Fruit fly (Drosophila melanogaster) whole organism, embryonic: ENCODE measurements around the gene Sb.

Experiments used
- BtbVII ChIP-seq: fragments of 200-800 bp; sonication (Bioruptor generic); optimal IDR thresholded peaks from 3 replicates; lab custom pipeline; 2017; ENCODE audit warnings: missing biosample characterization, mild to moderate bottlenecking, missing genetic modification characterization
- CG7987 ChIP-seq: fragments of 200-800 bp; sonication (Bioruptor generic); optimal IDR thresholded peaks from 2 replicates; lab custom pipeline; 2018; ENCODE audit warnings: missing biosample characterization, mild to moderate bottlenecking, missing genetic modification characterization, moderate library complexity
- Kr ChIP-seq: fragments of 200-800 bp; sonication (Bioruptor generic); optimal IDR thresholded peaks from 2 replicates; lab custom pipeline; 2017; ENCODE audit warnings: missing biosample characterization, mild to moderate bottlenecking, missing genetic modification characterization
- MESR4 ChIP-seq: fragments of 200-800 bp; sonication (Bioruptor generic); optimal IDR thresholded peaks from 2 replicates; lab custom pipeline; 2018; ENCODE audit warnings: missing biosample characterization, mild to moderate bottlenecking, missing genetic modification characterization, moderate library complexity
- Oaz ChIP-seq: fragments of 200-800 bp; sonication (Bioruptor generic); IDR thresholded peaks from 2 replicates; pipeline ENCODE4 v1.3.6; 2022; ENCODE audit warnings: missing biosample characterization, missing genetic modification characterization
- Sry-δ ChIP-seq: fragments of 200-800 bp; sonication (Bioruptor generic); optimal IDR thresholded peaks from 2 replicates; lab custom pipeline; 2016; ENCODE audit warnings: missing biosample characterization, missing genetic modification characterization
- ac ChIP-seq: fragments of 200-800 bp; sonication (Bioruptor generic); optimal IDR thresholded peaks from 3 replicates; lab custom pipeline; 2017; ENCODE audit warnings: missing biosample characterization, mild to moderate bottlenecking, missing genetic modification characterization
- kah ChIP-seq: fragments of 200-800 bp; sonication (Bioruptor generic); optimal IDR thresholded peaks from 2 replicates; lab custom pipeline; 2018; ENCODE audit warnings: missing biosample characterization, mild to moderate bottlenecking, missing genetic modification characterization
- nau ChIP-seq: fragments of 200-800 bp; sonication (Bioruptor generic); optimal IDR thresholded peaks from 3 replicates; lab custom pipeline; 2017; ENCODE audit warnings: missing biosample characterization, mild to moderate bottlenecking, missing genetic modification characterization, missing genetic modification reagents
- repo ChIP-seq: fragments of 200-800 bp; sonication (Bioruptor generic); optimal IDR thresholded peaks from 2 replicates; lab custom pipeline; 2016; ENCODE audit warnings: missing biosample characterization, missing genetic modification characterization

DNA sequence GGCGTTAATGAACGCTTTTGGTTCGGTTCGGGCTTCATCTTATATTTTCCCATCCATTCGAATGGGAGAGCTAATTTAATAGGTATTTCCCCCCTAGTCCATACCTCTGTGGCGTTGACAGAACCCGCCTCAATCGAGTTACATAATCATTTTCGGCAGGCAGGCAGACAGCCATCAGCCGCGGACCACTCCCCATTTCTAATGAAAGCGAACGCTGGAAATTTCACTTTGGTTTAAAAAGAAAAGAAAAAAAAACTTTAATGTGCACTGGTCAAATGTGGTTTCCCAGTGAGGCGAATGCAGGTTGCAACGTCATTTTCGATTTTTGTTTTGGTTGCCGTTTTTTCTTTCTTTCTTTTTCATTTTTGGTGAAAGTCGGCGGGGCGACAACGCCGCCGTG lies 33.6 kb upstream of the Sb start:
- no peak for TF ChIP-seq repo (GFP tag; lab: Kevin White, UChicago)
- TF ChIP-seq ac (GFP tag; lab: Kevin White, UChicago) = no peak
- no peak for TF ChIP-seq nau (GFP tag; lab: Kevin White, UChicago)
- TF ChIP-seq kah = no peak
- TF ChIP-seq Kr = no peak
- TF ChIP-seq BtbVII = no peak
- TF ChIP-seq CG7987 (GFP tag; lab: Kevin White, UChicago) = no peak
- no peak for TF ChIP-seq MESR4 (GFP tag; lab: Kevin White, UChicago)
- TF ChIP-seq Oaz (GFP tag; lab: Robert Waterston, UW) = no peak
- TF ChIP-seq Sry-δ (GFP tag; lab: Kevin White, UChicago) = no peak
